Worm (Caenorhabditis elegans) whole organism, young adult: ENCODE measurements around the gene lgc-39.

Source experiments
- K12H6.12 ChIP-seq: fragments of 200-800 bp; sonication (Bioruptor generic); optimal IDR thresholded peaks from 2 replicates; lab custom pipeline; 2018; ENCODE audit warnings: mild to moderate bottlenecking, missing genetic modification characterization, missing compliant biosample characterization
- ceh-58 ChIP-seq: fragments of 200-800 bp; sonication (Bioruptor generic); IDR thresholded peaks from 2 replicates; pipeline ENCODE4 v1.3.6; 2022; ENCODE audit warnings: missing genetic modification characterization, missing compliant biosample characterization
- die-1 ChIP-seq: sonication (generic microtip); optimal IDR thresholded peaks from 2 replicates; lab custom pipeline; 2016; ENCODE audit warnings: missing genotype, mild to moderate bottlenecking, missing genetic modification characterization, missing compliant biosample characterization
- dpff-1 ChIP-seq: sonication (generic microtip); optimal IDR thresholded peaks from 2 replicates; lab custom pipeline; 2017; ENCODE audit warnings: mild to moderate bottlenecking, missing genetic modification characterization, missing compliant biosample characterization
- hmg-1.2 ChIP-seq: fragments of 200-800 bp; sonication (Bioruptor generic); IDR thresholded peaks from 2 replicates; pipeline ENCODE4 v1.3.6; 2022; ENCODE audit warnings: missing genetic modification reagents, missing genetic modification characterization, missing compliant biosample characterization
- hsf-1 ChIP-seq: fragments of 200-800 bp; sonication (Bioruptor generic); IDR thresholded peaks from 2 replicates; pipeline ENCODE4 v1.3.6; 2022; ENCODE audit warnings: missing genetic modification reagents, missing genetic modification characterization, missing compliant biosample characterization
- lin-40 ChIP-seq: sonication (generic microtip); optimal IDR thresholded peaks from 2 replicates; lab custom pipeline; 2016; ENCODE audit warnings: missing genetic modification characterization, mild to moderate bottlenecking, missing compliant biosample characterization, missing genotype, missing genetic modification reagents
- pha-4 ChIP-seq: fragments of 150-350 bp; sonication (generic microtip); optimal IDR thresholded peaks from 2 replicates; lab custom pipeline; 2014; ENCODE audit warnings: missing biosample characterization, missing genetic modification reagents, missing genetic modification characterization
- rcor-1 ChIP-seq: fragments of 200-800 bp; sonication (Bioruptor generic); IDR thresholded peaks from 2 replicates; pipeline ENCODE4 v1.3.6; 2022; ENCODE audit warnings: missing genetic modification reagents, missing genetic modification characterization, missing compliant biosample characterization

ce11 chrV:7132248-7132647 lies 43.1 kb upstream of the lgc-39 start, which contains the start of gene sre-10:
- no peak for TF ChIP-seq pha-4 (tag; lab: Kevin White, UChicago)
- no peak for TF ChIP-seq rcor-1
- TF ChIP-seq dpff-1 = no peak
- TF ChIP-seq lin-40 (tag; lab: Kevin White, UChicago) = no peak
- TF ChIP-seq ceh-58 (GFP tag; lab: Robert Waterston, UW) = no peak
- TF ChIP-seq hsf-1 (GFP tag; lab: Robert Waterston, UW) = no peak
- no peak for TF ChIP-seq hmg-1.2 (GFP tag; lab: Robert Waterston, UW)
- no peak for TF ChIP-seq die-1 (tag; lab: Kevin White, UChicago)
- no peak for TF ChIP-seq K12H6.12 (tag; lab: Kevin White, UChicago)
